Fruit fly (Drosophila melanogaster) whole organism, embryonic: ENCODE measurements around the gene Fdx1.

Experiments
- B-H2 ChIP-seq: fragments of 200-800 bp; sonication (Bioruptor generic); optimal IDR thresholded peaks from 2 replicates; lab custom pipeline; 2018; ENCODE audit warnings: missing biosample characterization, mild to moderate bottlenecking, missing genetic modification characterization
- BEAF-32 ChIP-seq: fragments of 200-800 bp; sonication (Bioruptor generic); optimal IDR thresholded peaks from 3 replicates; lab custom pipeline; 2017; ENCODE audit warnings: missing biosample characterization, missing genetic modification characterization, mild to moderate bottlenecking, moderate library complexity, missing genetic modification reagents
- CG10267 ChIP-seq: fragments of 200-800 bp; sonication (Bioruptor generic); optimal IDR thresholded peaks from 2 replicates; lab custom pipeline; 2018; ENCODE audit warnings: missing biosample characterization, mild to moderate bottlenecking, missing genetic modification characterization, moderate library complexity
- CG12155 ChIP-seq: fragments of 200-800 bp; sonication (Bioruptor generic); optimal IDR thresholded peaks from 3 replicates; lab custom pipeline; 2016; ENCODE audit warnings: missing biosample characterization, missing genetic modification characterization
- CG13775 ChIP-seq: fragments of 200-800 bp; sonication (Bioruptor generic); optimal IDR thresholded peaks from 3 replicates; lab custom pipeline; 2017; ENCODE audit warnings: missing biosample characterization, mild to moderate bottlenecking, missing genetic modification characterization
- CG14441 ChIP-seq: fragments of 200-800 bp; sonication (Bioruptor generic); IDR thresholded peaks from 2 replicates; pipeline ENCODE4 v1.3.6; 2022; ENCODE audit warnings: missing biosample characterization, missing genetic modification characterization
- CG14860 ChIP-seq: fragments of 200-800 bp; sonication (Bioruptor generic); IDR thresholded peaks from 3 replicates; pipeline ENCODE4 v1.3.6; 2022; ENCODE audit warnings: missing biosample characterization, missing genetic modification characterization; ENCODE audit not compliant: partially characterized antibody
- CG15269 ChIP-seq: fragments of 200-800 bp; sonication (Bioruptor generic); optimal IDR thresholded peaks from 2 replicates; lab custom pipeline; 2018; ENCODE audit warnings: missing biosample characterization, mild to moderate bottlenecking, missing genetic modification characterization, moderate library complexity
- CG15479 ChIP-seq: fragments of 200-800 bp; sonication (Bioruptor generic); optimal IDR thresholded peaks from 3 replicates; lab custom pipeline; 2019; ENCODE audit warnings: missing biosample characterization, mild to moderate bottlenecking, missing genetic modification characterization, moderate library complexity
- CG1603 ChIP-seq: fragments of 200-800 bp; sonication (Bioruptor generic); optimal IDR thresholded peaks from 2 replicates; lab custom pipeline; 2019; ENCODE audit warnings: missing biosample characterization, mild to moderate bottlenecking, missing genetic modification characterization, moderate library complexity
- CG16813 ChIP-seq: fragments of 200-800 bp; sonication (Bioruptor generic); IDR thresholded peaks from 3 replicates; pipeline ENCODE4 v1.3.6; 2022; ENCODE audit warnings: missing biosample characterization, missing genetic modification characterization; ENCODE audit not compliant: partially characterized antibody
- CG17385 ChIP-seq: fragments of 200-800 bp; sonication (Bioruptor generic); optimal IDR thresholded peaks from 3 replicates; lab custom pipeline; 2018; ENCODE audit warnings: missing biosample characterization, mild to moderate bottlenecking, missing genetic modification characterization
- CG18599 ChIP-seq: fragments of 200-800 bp; sonication (Bioruptor generic); optimal IDR thresholded peaks from 3 replicates; lab custom pipeline; 2017; ENCODE audit warnings: missing biosample characterization, missing genetic modification characterization, mild to moderate bottlenecking, moderate library complexity, missing genetic modification reagents
- CG3281 ChIP-seq: fragments of 200-800 bp; sonication (Bioruptor generic); optimal IDR thresholded peaks from 3 replicates; lab custom pipeline; 2017; ENCODE audit warnings: missing biosample characterization, mild to moderate bottlenecking, missing genetic modification characterization
- CG33557 ChIP-seq: fragments of 200-800 bp; sonication (Bioruptor generic); optimal IDR thresholded peaks from 2 replicates; lab custom pipeline; 2019; ENCODE audit warnings: missing biosample characterization, mild to moderate bottlenecking, missing genetic modification characterization, moderate library complexity
- CG3726 ChIP-seq: fragments of 200-800 bp; sonication (Bioruptor generic); IDR thresholded peaks from 3 replicates; pipeline ENCODE4, ENCODE4 v1.3.6; 2022; ENCODE audit warnings: missing biosample characterization, missing genetic modification characterization
- CG3847 ChIP-seq: fragments of 200-800 bp; sonication (Bioruptor generic); IDR thresholded peaks from 2 replicates; pipeline ENCODE4 v1.3.6; 2022; ENCODE audit warnings: missing biosample characterization, missing genetic modification characterization
- CG3995 ChIP-seq: fragments of 200-800 bp; sonication (Bioruptor generic); optimal IDR thresholded peaks from 3 replicates; lab custom pipeline; 2016; ENCODE audit warnings: missing biosample characterization, missing genetic modification characterization
- CG42726 ChIP-seq: fragments of 200-800 bp; sonication (Bioruptor generic); IDR thresholded peaks from 2 replicates; pipeline ENCODE4 v1.3.6; 2022; ENCODE audit warnings: missing biosample characterization, missing genetic modification characterization; ENCODE audit not compliant: partially characterized antibody
- CG4424 ChIP-seq: fragments of 200-800 bp; sonication (Bioruptor generic); optimal IDR thresholded peaks from 3 replicates; lab custom pipeline; 2016; ENCODE audit warnings: missing biosample characterization, missing genetic modification characterization
- CG4820 ChIP-seq: fragments of 200-800 bp; sonication (Bioruptor generic); optimal IDR thresholded peaks from 3 replicates; lab custom pipeline; 2016; ENCODE audit warnings: missing biosample characterization, missing genetic modification characterization
- CG6175 ChIP-seq: fragments of 200-800 bp; sonication (Bioruptor generic); IDR thresholded peaks from 3 replicates; pipeline ENCODE4 v1.3.6; 2022; ENCODE audit warnings: missing biosample characterization, missing genetic modification characterization
- CG7839 ChIP-seq: fragments of 200-800 bp; sonication (Bioruptor generic); optimal IDR thresholded peaks from 3 replicates; lab custom pipeline; 2018; ENCODE audit warnings: missing biosample characterization, mild to moderate bottlenecking, missing genetic modification characterization, moderate library complexity
- CrebB ChIP-seq: fragments of 200-800 bp; sonication (Bioruptor generic); optimal IDR thresholded peaks from 3 replicates; lab custom pipeline; 2018; ENCODE audit warnings: missing biosample characterization, mild to moderate bottlenecking, missing genetic modification characterization
- Dp ChIP-seq: fragments of 200-800 bp; sonication (Bioruptor generic); optimal IDR thresholded peaks from 2 replicates; lab custom pipeline; 2018; ENCODE audit warnings: missing biosample characterization, mild to moderate bottlenecking, missing genetic modification characterization, moderate library complexity
- Hmr ChIP-seq: fragments of 200-800 bp; sonication (Bioruptor generic); optimal IDR thresholded peaks from 3 replicates; lab custom pipeline; 2017; ENCODE audit warnings: mild to moderate bottlenecking, missing biosample characterization, missing genetic modification reagents, missing genetic modification characterization
- Lhr ChIP-seq: fragments of 200-800 bp; sonication (Bioruptor generic); optimal IDR thresholded peaks from 3 replicates; lab custom pipeline; 2017; ENCODE audit warnings: mild to moderate bottlenecking, missing biosample characterization, missing genetic modification reagents, missing genetic modification characterization
- Med ChIP-seq: fragments of 200-800 bp; sonication (Bioruptor generic); peaks from one replicate; lab custom pipeline; 2016; ENCODE audit warnings: missing biosample characterization, missing genetic modification characterization, mild to moderate bottlenecking, inconsistent platforms, moderate library complexity
- PHDP ChIP-seq: fragments of 200-800 bp; sonication (Bioruptor generic); optimal IDR thresholded peaks from 3 replicates; lab custom pipeline; 2018; ENCODE audit warnings: missing biosample characterization, mild to moderate bottlenecking, missing genetic modification characterization, moderate library complexity
- Rfx ChIP-seq: fragments of 200-800 bp; sonication (Bioruptor generic); IDR thresholded peaks from 2 replicates; pipeline ENCODE4 v1.3.6; 2022; ENCODE audit warnings: missing biosample characterization, missing genetic modification characterization
- Rx ChIP-seq: fragments of 200-800 bp; sonication (Bioruptor generic); IDR thresholded peaks from 2 replicates; pipeline ENCODE4 v1.3.6; 2022; ENCODE audit warnings: missing biosample characterization, missing genetic modification characterization
- Scr ChIP-seq: fragments of 200-800 bp; sonication (Bioruptor generic); IDR thresholded peaks from 2 replicates; pipeline ENCODE4 v1.3.6; 2022; ENCODE audit warnings: missing biosample characterization, missing genetic modification characterization; ENCODE audit not compliant: partially characterized antibody
- Xrp1 ChIP-seq: fragments of 200-800 bp; sonication (Bioruptor generic); IDR thresholded peaks from 2 replicates; pipeline ENCODE4 v1.3.6; 2022; ENCODE audit warnings: missing biosample characterization, missing genetic modification characterization
- ato ChIP-seq: fragments of 200-800 bp; sonication (Bioruptor generic); IDR thresholded peaks from 2 replicates; pipeline ENCODE4 v1.3.6; 2022; ENCODE audit warnings: missing biosample characterization, missing genetic modification characterization; ENCODE audit not compliant: partially characterized antibody
- dpn ChIP-seq, 2 experiments: fragments of 200-800 bp; sonication (Bioruptor generic); optimal IDR thresholded peaks; 3 replicates each; lab custom pipeline; 2016; ENCODE audit warnings: missing biosample characterization in 2 of 2, missing genetic modification characterization in 2 of 2
- ftz-f1 ChIP-seq: fragments of 200-800 bp; sonication (Bioruptor generic); optimal IDR thresholded peaks from 2 replicates; lab custom pipeline; 2016; ENCODE audit warnings: missing biosample characterization, missing genetic modification characterization
- hbn ChIP-seq: fragments of 200-800 bp; sonication (Bioruptor generic); IDR thresholded peaks from 2 replicates; pipeline ENCODE4 v1.3.6; 2022; ENCODE audit warnings: missing biosample characterization, missing genetic modification characterization; ENCODE audit not compliant: partially characterized antibody
- ind ChIP-seq: fragments of 200-800 bp; sonication (Bioruptor generic); optimal IDR thresholded peaks from 3 replicates; lab custom pipeline; 2016; ENCODE audit warnings: missing biosample characterization, missing genetic modification characterization
- knrl ChIP-seq: fragments of 200-800 bp; sonication (Bioruptor generic); IDR thresholded peaks from 3 replicates; pipeline ENCODE4 v1.3.6; 2022; ENCODE audit warnings: missing biosample characterization, missing genetic modification characterization; ENCODE audit not compliant: partially characterized antibody
- phol ChIP-seq: fragments of 200-800 bp; sonication (Bioruptor generic); optimal IDR thresholded peaks from 3 replicates; lab custom pipeline; 2018; ENCODE audit warnings: missing biosample characterization, mild to moderate bottlenecking, missing genetic modification characterization, moderate library complexity
- prd ChIP-seq, 3 experiments: fragments of >200 bp in 2 of 3; fragments of 200-800 bp in 1 of 3; sonication (Bioruptor generic) in 1 of 3; optimal IDR thresholded peaks in 2 of 3; IDR thresholded peaks in 1 of 3; 2 replicates in 2 of 3; 3 replicates in 1 of 3; pipeline versions ENCODE4 v1.3.6 to Lab custom; 2017 to 2022; ENCODE audit warnings: missing biosample characterization in 1 of 3, missing genetic modification characterization in 1 of 3
- row ChIP-seq: fragments of 200-800 bp; sonication (Bioruptor generic); IDR thresholded peaks from 3 replicates; pipeline ENCODE4 v1.3.6; 2022; ENCODE audit warnings: missing biosample characterization, missing genetic modification characterization
- sug ChIP-seq: fragments of 200-800 bp; optimal IDR thresholded peaks from 2 replicates; lab custom pipeline; 2019; ENCODE audit warnings: missing biosample characterization, mild to moderate bottlenecking, missing genetic modification characterization, moderate library complexity
- unc-4 ChIP-seq: fragments of 200-800 bp; sonication (Bioruptor generic); IDR thresholded peaks from 2 replicates; pipeline ENCODE4 v1.3.6; 2022; ENCODE audit warnings: missing biosample characterization, missing genetic modification characterization; ENCODE audit not compliant: partially characterized antibody
- vfl ChIP-seq: fragments of 200-800 bp; sonication (Bioruptor generic); optimal IDR thresholded peaks from 2 replicates; lab custom pipeline; 2016; ENCODE audit warnings: missing biosample characterization, missing genetic modification characterization
- zen2 ChIP-seq: fragments of 200-800 bp; sonication (Bioruptor generic); IDR thresholded peaks from 3 replicates; pipeline ENCODE4 v1.3.6; 2022; ENCODE audit warnings: missing biosample characterization, missing genetic modification characterization; ENCODE audit not compliant: partially characterized antibody
- zfh1 ChIP-seq: fragments of 200-800 bp; sonication (Bioruptor generic); IDR thresholded peaks from 3 replicates; pipeline ENCODE4 v1.3.6; 2022; ENCODE audit warnings: missing biosample characterization, missing genetic modification characterization

Fdx1 gene

DNA sequence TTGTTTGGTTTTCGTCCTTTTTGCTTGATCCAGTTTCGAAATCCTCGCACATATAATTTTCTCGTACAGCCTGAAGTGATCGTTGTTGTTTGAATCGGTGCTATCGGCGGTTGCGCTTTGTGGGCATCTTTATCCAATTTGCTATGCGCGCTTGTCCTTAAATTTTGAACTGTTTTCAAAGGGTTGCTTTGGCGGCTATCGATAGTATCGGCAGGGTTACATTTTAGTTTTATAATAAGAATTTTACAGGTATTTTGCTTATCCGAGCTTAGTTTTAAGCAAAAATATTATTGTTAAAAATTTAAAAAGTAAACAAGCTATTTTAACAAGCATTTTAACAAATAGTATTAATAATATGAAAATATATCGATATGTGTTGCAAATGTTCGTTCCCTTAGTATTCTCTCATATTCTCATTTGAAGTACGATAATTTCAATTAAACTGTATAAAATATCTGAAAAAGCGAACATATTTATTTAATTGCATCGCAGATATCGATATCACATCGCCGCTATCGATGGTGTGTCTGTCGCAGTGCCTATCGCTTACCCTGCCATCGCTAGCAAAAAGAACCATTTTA lies 4.1 kb downstream of the Fdx1 start, which contains the start of the genes Klp67A and CG4452 (continued):
- TF ChIP-seq CrebB (tag; lab: Kevin White, UChicago), result no peak
- TF ChIP-seq ftz-f1 (GFP tag; lab: Kevin White, UChicago), result no peak
- peak; percentile 27 for TF ChIP-seq B-H2 (GFP tag; lab: Kevin White, UChicago)
- peak; percentile 5 for TF ChIP-seq CG17385 (GFP tag; lab: Kevin White, UChicago)
- TF ChIP-seq CG18599, result peak; percentile 45
- TF ChIP-seq hbn, result peak; percentile 83
- TF ChIP-seq CG15479 (GFP tag; lab: Kevin White, UChicago), result peak; percentile 27
- peak; percentile 52 for TF ChIP-seq Rfx (GFP tag; lab: Robert Waterston, UW)
- peak; percentile 98 for TF ChIP-seq BEAF-32 (GFP tag; lab: Kevin White, UChicago)
- peak; percentile 97 for TF ChIP-seq Scr (GFP tag; lab: Robert Waterston, UW)
- peak; percentile 56 for TF ChIP-seq CG42726
- TF ChIP-seq Hmr (GFP tag; lab: Kevin White, UChicago), result no peak
- peak; percentile 95 for TF ChIP-seq CG16813 (GFP tag; lab: Robert Waterston, UW)
- TF ChIP-seq CG14860 (GFP tag; lab: Robert Waterston, UW), result peak; percentile 94
- 0 out of 2 replicates have a peak, but pooled peaks have one; percentile 13 for TF ChIP-seq CG14441 (GFP tag; lab: Robert Waterston, UW)
- peak; percentile 87 for TF ChIP-seq Med (GFP tag; lab: Kevin White, UChicago)
- TF ChIP-seq PHDP (tag; lab: Kevin White, UChicago), result peak; percentile 47
- peak; percentile 53 for TF ChIP-seq CG12155 (GFP tag; lab: Kevin White, UChicago)
- TF ChIP-seq row (GFP tag; lab: Robert Waterston, UW), result peak; percentile 72
- TF ChIP-seq unc-4 (GFP tag; lab: Robert Waterston, UW), result peak; percentile 93
- 0 out of 3 replicates have a peak, but pooled peaks have one; percentile 18 for TF ChIP-seq zfh1 (GFP tag; lab: Robert Waterston, UW)
- TF ChIP-seq CG7839 (tag; lab: Kevin White, UChicago), result peak; percentile 46
- TF ChIP-seq CG4820 (GFP tag; lab: Kevin White, UChicago), result no peak
- peak; percentile 86; the same call in 2 of the 3 replicates for TF ChIP-seq zen2
- peak; percentile 20 for TF ChIP-seq CG1603 (tag; lab: Kevin White, UChicago)
- TF ChIP-seq dpn (GFP tag; optimal IDR thresholded peaks at IDR 0.05; lab: Kevin White, UChicago), result peak in 1 of 2 experiments; percentile 26
- TF ChIP-seq CG10267 (tag; lab: Kevin White, UChicago), result peak; percentile 75
- TF ChIP-seq CG3995 (GFP tag; lab: Kevin White, UChicago), result peak; percentile 85
- no peak for TF ChIP-seq CG3726 (GFP tag; lab: Robert Waterston, UW)
- no peak for TF ChIP-seq CG6175 (GFP tag; lab: Robert Waterston, UW)
- peak; percentile 67 for TF ChIP-seq Lhr (GFP tag; lab: Kevin White, UChicago)
- TF ChIP-seq Dp (GFP tag; lab: Kevin White, UChicago), result peak; percentile 72
- TF ChIP-seq CG3847 (GFP tag; lab: Robert Waterston, UW), result peak; percentile 39; the same call in 1 of the 2 replicates
- no peak for TF ChIP-seq Rx
- TF ChIP-seq sug (tag; lab: Kevin White, UChicago), result peak; percentile 53
- TF ChIP-seq Xrp1 (GFP tag; lab: Robert Waterston, UW), result peak; percentile 23; the same call in 1 of the 2 replicates
- peak; percentile 93 for TF ChIP-seq knrl (GFP tag; lab: Robert Waterston, UW)
- peak; percentile 0 for TF ChIP-seq CG15269 (tag; lab: Kevin White, UChicago)
- TF ChIP-seq CG4424 (GFP tag; lab: Kevin White, UChicago), result peak; percentile 50
- TF ChIP-seq phol (tag; lab: Kevin White, UChicago), result peak; percentile 85
- peak; percentile 36 for TF ChIP-seq ind
- TF ChIP-seq prd (optimal IDR thresholded peaks at IDR 0.05; lab: Kevin White, UChicago), result no peak
- TF ChIP-seq prd (GFP tag; IDR thresholded peaks at IDR 0.05; lab: Robert Waterston, UW), result 0 out of 3 replicates have a peak, but pooled peaks have one; percentile 44
- TF ChIP-seq vfl (GFP tag; lab: Kevin White, UChicago), result peak; percentile 61
- peak; percentile 73 for TF ChIP-seq CG13775 (GFP tag; lab: Kevin White, UChicago)
- TF ChIP-seq CG3281, result peak; percentile 29
- peak; percentile 75 for TF ChIP-seq ato (GFP tag; lab: Robert Waterston, UW)
- TF ChIP-seq CG33557 (GFP tag; lab: Kevin White, UChicago), result peak; percentile 55
